Fruit fly (Drosophila melanogaster): Measurements from ENCODE around the gene MTPAP.

- TF ChIP-seq psq (optimal IDR thresholded peaks at IDR 0.05) (no peak), EcR (GFP tag; optimal IDR thresholded peaks at IDR 0.05) (no peak)
Observed at dm6 chrX:1398455-1399055, 49.4 kb upstream of the MTPAP start.

Data from whole organism.